Worm (Caenorhabditis elegans) whole organism, L4/young adult: ENCODE measurements around the gene C30G7.3.
A peak's percentile ranks its signal among the peaks of the same experiment; 100 is the strongest.

Experiments used
- W03F9.2 ChIP-seq: fragments of 150-350 bp; optimal IDR thresholded peaks from 2 replicates; lab custom pipeline; 2014; ENCODE audit warnings: missing biosample characterization, missing genetic modification characterization
- him-1 ChIP-seq: sonication (generic microtip); optimal IDR thresholded peaks from 2 replicates; lab custom pipeline; 2016; ENCODE audit warnings: missing genotype, missing genetic modification reagents, missing genetic modification characterization, missing compliant biosample characterization

DNA sequence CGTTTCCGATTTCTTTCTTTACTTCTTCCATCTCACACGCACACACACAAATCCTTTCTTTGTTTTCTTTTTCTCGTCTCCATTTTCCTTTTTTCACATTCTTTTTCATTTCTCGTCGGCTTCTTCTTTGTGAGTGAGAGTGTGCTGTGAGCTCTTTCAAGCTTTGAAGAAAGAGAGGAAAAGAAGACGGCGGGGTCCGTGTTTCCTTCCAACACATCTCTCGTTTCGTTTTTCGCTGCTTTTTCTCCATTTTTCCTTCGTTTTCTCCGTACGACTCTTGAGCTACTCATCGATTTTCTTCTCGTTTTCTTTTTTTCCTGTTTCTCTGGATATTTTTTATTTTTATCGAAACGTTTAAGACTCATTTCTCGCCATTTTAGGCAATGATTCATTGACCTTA, 15.3 kb downstream of the C30G7.3 start:
- peak; percentile 69 for TF ChIP-seq him-1 (tag; lab: Kevin White, UChicago)
- TF ChIP-seq W03F9.2 (tag; lab: Kevin White, UChicago), result no peak
